Worm (Caenorhabditis elegans): ENCODE data around the gene vit-1.

vit-1 gene

DNA sequence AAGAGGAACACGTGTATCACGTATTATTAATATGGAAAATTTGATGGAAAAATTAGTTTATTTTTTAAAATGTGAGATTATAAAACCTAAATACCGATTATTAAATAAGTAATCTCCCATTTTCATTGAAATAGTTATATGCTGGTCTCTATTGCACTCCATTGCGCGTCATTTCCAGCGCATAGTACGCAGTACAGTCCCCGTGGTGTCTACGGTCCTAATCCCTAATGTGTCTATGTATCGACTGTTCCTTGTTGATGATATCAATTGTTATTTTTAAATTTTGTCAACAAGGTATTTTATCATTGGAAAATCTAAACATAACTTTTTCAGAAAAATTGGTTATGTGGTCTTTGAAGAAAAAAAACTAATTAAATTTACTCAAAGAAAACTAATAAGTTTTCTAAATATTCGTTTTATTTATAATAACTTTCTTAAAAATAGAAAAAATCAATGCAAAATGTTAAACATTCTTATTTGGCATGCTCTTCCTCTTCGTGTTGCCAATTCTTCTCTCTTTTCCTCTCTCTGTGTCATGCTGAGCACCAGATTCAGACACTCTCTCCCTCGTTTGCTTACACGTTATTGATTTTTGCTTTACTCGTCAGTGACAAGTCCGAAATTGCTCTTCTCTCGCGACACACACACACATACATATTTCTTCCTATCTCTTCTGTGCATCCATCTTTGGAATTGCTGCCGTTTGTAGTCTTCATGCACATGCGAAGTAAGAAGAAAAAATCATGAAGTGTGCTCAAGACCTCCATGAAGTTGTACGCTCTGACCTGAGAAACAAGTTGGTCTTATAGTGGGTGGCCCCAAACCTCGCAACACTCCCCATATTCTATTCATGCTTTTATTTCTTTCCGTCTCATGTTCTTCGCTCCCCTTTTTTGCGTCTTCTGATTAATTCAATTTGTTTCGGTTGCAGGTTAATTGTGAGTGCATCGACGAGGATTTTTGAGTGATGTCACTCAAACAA lies 45.4 kb upstream of the vit-1 start, which contains the start of gene unc-18:
Gene unc-18 (plus strand): TSS at position 932 of the 982 bp plus-strand sequence.
- TF ChIP-seq crh-2 (tag; optimal IDR thresholded peaks at IDR 0.05) (peak; percentile 54), lsy-2 (tag; optimal IDR thresholded peaks at IDR 0.05) (peak in 1 of 2 experiments; percentile 62), unc-55 (GFP tag; optimal IDR thresholded peaks at IDR 0.05) (peak; percentile 79), lin-13 (GFP tag; optimal IDR thresholded peaks at IDR 0.05) (peak; percentile 18), C34F6.9 (tag; optimal IDR thresholded peaks at IDR 0.05) (peak; percentile 60), mab-5 (tag; optimal IDR thresholded peaks at IDR 0.05) (peak; percentile 38), fos-1 (tag; optimal IDR thresholded peaks at IDR 0.05) (no peak), nhr-25 (tag; optimal IDR thresholded peaks at IDR 0.05) (no peak), nhr-10 (tag; optimal IDR thresholded peaks at IDR 0.05) (no peak), ZK546.5 (tag; optimal IDR thresholded peaks at IDR 0.05) (no peak), mdl-1 (tag; optimal IDR thresholded peaks at IDR 0.05) (peak in 1 of 2 experiments; percentile 28), elt-3 (tag; optimal IDR thresholded peaks at IDR 0.05) (no peak), F13H6.1 (tag; optimal IDR thresholded peaks at IDR 0.05) (peak; percentile 32), nhr-129 (tag; optimal IDR thresholded peaks at IDR 0.05) (peak; percentile 67), sma-9 (GFP tag; optimal IDR thresholded peaks at IDR 0.05) (peak; percentile 24), sma-9 (tag; optimal IDR thresholded peaks at IDR 0.05) (no peak), lin-39 (tag; optimal IDR thresholded peaks at IDR 0.05) (peak; percentile 21), nhr-6 (tag; optimal IDR thresholded peaks at IDR 0.05) (peak; percentile 42)

ce11 chrX:7689119-7689518 lies 38.6 kb upstream of the vit-1 start, which contains the start of gene clik-2:
clik-2 (minus strand) TSS chrX:7689219.
- no peak for TF ChIP-seq nhr-23 (tag; optimal IDR thresholded peaks at IDR 0.05)

ce11 chrX:7689570-7689969 lies 38.1 kb upstream of the vit-1 start:
- TF ChIP-seq blmp-1 (tag; optimal IDR thresholded peaks at IDR 0.05; ENCODE audit: insufficient read depth) (no peak), nhr-77 (tag; optimal IDR thresholded peaks at IDR 0.05) (no peak), R02D3.7 (tag; optimal IDR thresholded peaks at IDR 0.05) (no peak), nhr-129 (tag; optimal IDR thresholded peaks at IDR 0.05) (peak; percentile 23), F13H6.1 (tag; optimal IDR thresholded peaks at IDR 0.05) (peak; percentile 29), ZK546.5 (tag; optimal IDR thresholded peaks at IDR 0.05) (no peak), ztf-4 (tag; optimal IDR thresholded peaks at IDR 0.05) (no peak), sma-9 (GFP tag; optimal IDR thresholded peaks at IDR 0.05) (peak; percentile 24), sma-9 (tag; optimal IDR thresholded peaks at IDR 0.05) (no peak)

DNA sequence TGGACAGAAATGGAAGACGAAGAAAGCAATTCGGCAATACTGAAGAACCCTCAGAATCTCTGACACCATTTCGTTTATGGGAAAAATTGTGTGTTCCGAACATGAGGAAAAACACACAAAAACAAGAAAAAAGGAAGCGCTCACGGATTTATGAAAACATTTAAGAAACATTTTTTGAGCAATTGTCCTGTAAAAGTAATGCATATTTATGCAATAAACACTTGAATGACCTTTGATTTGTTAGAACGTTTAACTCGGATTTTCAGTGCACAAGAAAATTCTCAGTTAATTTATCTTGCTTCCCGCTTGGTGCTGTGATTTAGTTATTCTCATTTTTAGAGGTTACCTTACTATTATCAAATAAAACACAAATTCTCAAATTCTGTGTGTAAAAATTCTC lies 23.8 kb upstream of the vit-1 start:
- TF ChIP-seq nhr-11 (tag; optimal IDR thresholded peaks at IDR 0.05): no peak
- no peak for TF ChIP-seq unc-55 (GFP tag; optimal IDR thresholded peaks at IDR 0.05)
- no peak for TF ChIP-seq nhr-10 (tag; optimal IDR thresholded peaks at IDR 0.05)
- TF ChIP-seq R02D3.7 (tag; optimal IDR thresholded peaks at IDR 0.05): no peak
- TF ChIP-seq unc-39 (tag; optimal IDR thresholded peaks at IDR 0.05): no peak
- TF ChIP-seq ZK546.5 (tag; optimal IDR thresholded peaks at IDR 0.05): no peak
- TF ChIP-seq C34F6.9 (tag; optimal IDR thresholded peaks at IDR 0.05): no peak
- TF ChIP-seq snpc-4 (tag; optimal IDR thresholded peaks at IDR 0.05): no peak
- TF ChIP-seq lin-11 (tag; optimal IDR thresholded peaks at IDR 0.05): no peak
- no peak for TF ChIP-seq lsy-2 (tag; optimal IDR thresholded peaks at IDR 0.05)
- no peak for TF ChIP-seq nhr-21 (tag; optimal IDR thresholded peaks at IDR 0.05)
- TF ChIP-seq alr-1 (tag; optimal IDR thresholded peaks at IDR 0.05): no peak
- no peak for TF ChIP-seq mbf-1 (tag; optimal IDR thresholded peaks at IDR 0.05)
- TF ChIP-seq mdl-1 (tag; optimal IDR thresholded peaks at IDR 0.05): no peak
- no peak for TF ChIP-seq dmd-4 (tag; optimal IDR thresholded peaks at IDR 0.05)
- no peak for TF ChIP-seq fos-1 (tag; optimal IDR thresholded peaks at IDR 0.05)
- TF ChIP-seq nhr-6 (tag; optimal IDR thresholded peaks at IDR 0.05): no peak
- no peak for TF ChIP-seq elt-1 (tag; optimal IDR thresholded peaks at IDR 0.05)
- TF ChIP-seq lin-39 (tag; optimal IDR thresholded peaks at IDR 0.05): no peak

ce11 chrX:7707031-7707430 lies 20.7 kb upstream of the vit-1 start, which contains the start of gene kvs-1:
kvs-1 (minus strand) TSS chrX:7707131.
- TF ChIP-seq gmeb-1 (tag; optimal IDR thresholded peaks at IDR 0.05) (no peak), alr-1 (tag; optimal IDR thresholded peaks at IDR 0.05) (no peak), F13H6.1 (tag; optimal IDR thresholded peaks at IDR 0.05) (no peak), crh-2 (tag; optimal IDR thresholded peaks at IDR 0.05) (no peak), nhr-21 (tag; optimal IDR thresholded peaks at IDR 0.05) (no peak), peb-1 (tag; optimal IDR thresholded peaks at IDR 0.05) (no peak), Y55F3AM.14 (GFP tag; optimal IDR thresholded peaks at IDR 0.05) (no peak), ceh-82 (tag; optimal IDR thresholded peaks at IDR 0.05) (no peak), nhr-77 (tag; optimal IDR thresholded peaks at IDR 0.05) (no peak), sem-4 (tag; optimal IDR thresholded peaks at IDR 0.05) (no peak), lin-13 (GFP tag; optimal IDR thresholded peaks at IDR 0.05) (no peak), elt-3 (tag; optimal IDR thresholded peaks at IDR 0.05) (no peak), ZK546.5 (tag; optimal IDR thresholded peaks at IDR 0.05) (no peak), egl-27 (tag; optimal IDR thresholded peaks at IDR 0.05) (no peak), zag-1 (tag; optimal IDR thresholded peaks at IDR 0.05) (no peak), lin-11 (tag; optimal IDR thresholded peaks at IDR 0.05) (no peak)

Measured in whole organism, L2 larva.